Fruit fly (Drosophila melanogaster) whole organism, pupa: Measurements from ENCODE around the gene CG31638.
A peak's percentile ranks its signal among the peaks of the same experiment; 100 is the strongest.

Experiments used
- CG10348 ChIP-seq: fragments of 200-800 bp; sonication (Bioruptor generic); IDR thresholded peaks from 2 replicates; pipeline ENCODE4 v1.3.6; 2022; ENCODE audit warnings: missing biosample characterization, missing genetic modification characterization
- CG12605 ChIP-seq: fragments of 200-800 bp; sonication (Bioruptor generic); IDR thresholded peaks from 2 replicates; pipeline ENCODE4 v1.3.6; 2022; ENCODE audit warnings: missing biosample characterization, missing genetic modification characterization
- CG13204 ChIP-seq: fragments of 200-800 bp; sonication (Bioruptor generic); optimal IDR thresholded peaks from 2 replicates; lab custom pipeline; 2018; ENCODE audit warnings: missing biosample characterization, mild to moderate bottlenecking, missing genetic modification characterization, moderate library complexity
- CG14655 ChIP-seq: fragments of 200-800 bp; sonication (Bioruptor generic); optimal IDR thresholded peaks from 3 replicates; lab custom pipeline; 2017; ENCODE audit warnings: mild to moderate bottlenecking, missing biosample characterization, missing genetic modification reagents, missing genetic modification characterization
- CG15710 ChIP-seq: fragments of 200-800 bp; sonication (Bioruptor generic); optimal IDR thresholded peaks from 2 replicates; lab custom pipeline; 2018; ENCODE audit warnings: missing biosample characterization, mild to moderate bottlenecking, missing genetic modification characterization, moderate library complexity
- CG17806 ChIP-seq: fragments of 200-800 bp; sonication (Bioruptor generic); optimal IDR thresholded peaks from 2 replicates; lab custom pipeline; 2018; ENCODE audit warnings: missing biosample characterization, mild to moderate bottlenecking, missing genetic modification characterization, moderate library complexity
- CG32121 ChIP-seq: fragments of 200-800 bp; sonication (Bioruptor generic); IDR thresholded peaks from 2 replicates; pipeline ENCODE4 v1.3.6; 2022; ENCODE audit warnings: missing biosample characterization, missing genetic modification characterization
- CG34367 ChIP-seq: fragments of 200-800 bp; sonication (Bioruptor generic); optimal IDR thresholded peaks from 2 replicates; lab custom pipeline; 2018; ENCODE audit warnings: missing biosample characterization, mild to moderate bottlenecking, missing genetic modification characterization
- CG4496 ChIP-seq: fragments of 200-800 bp; sonication (Bioruptor generic); IDR thresholded peaks from 3 replicates; pipeline ENCODE4 v1.3.6; 2022; ENCODE audit warnings: missing biosample characterization, missing genetic modification characterization
- CG8159 ChIP-seq: fragments of 200-800 bp; sonication (Bioruptor generic); optimal IDR thresholded peaks from 3 replicates; lab custom pipeline; 2018; ENCODE audit warnings: missing biosample characterization, mild to moderate bottlenecking, missing genetic modification characterization, moderate library complexity
- CG8301 ChIP-seq: fragments of 200-800 bp; sonication (Bioruptor generic); optimal IDR thresholded peaks from 2 replicates; lab custom pipeline; 2018; ENCODE audit warnings: missing biosample characterization, mild to moderate bottlenecking, missing genetic modification characterization
- CG9948 ChIP-seq: fragments of 200-800 bp; sonication (Bioruptor generic); optimal IDR thresholded peaks from 2 replicates; lab custom pipeline; 2018; ENCODE audit warnings: missing biosample characterization, mild to moderate bottlenecking, missing genetic modification characterization, moderate library complexity
- D1 ChIP-seq: fragments of 200-800 bp; sonication (Bioruptor generic); optimal IDR thresholded peaks from 2 replicates; lab custom pipeline; 2018; ENCODE audit warnings: missing biosample characterization, mild to moderate bottlenecking, missing genetic modification characterization, moderate library complexity
- EcR ChIP-seq: fragments of 200-800 bp; sonication (Bioruptor generic); optimal IDR thresholded peaks from 3 replicates; lab custom pipeline; 2019; ENCODE audit warnings: missing biosample characterization, missing genetic modification characterization, mild to moderate bottlenecking, moderate library complexity, missing genetic modification reagents
- Ets98B ChIP-seq: fragments of 200-800 bp; sonication (Bioruptor generic); IDR thresholded peaks from 2 replicates; pipeline ENCODE4 v1.3.6; 2022; ENCODE audit warnings: missing biosample characterization, missing genetic modification characterization
- Pif1A ChIP-seq: fragments of 200-800 bp; sonication (Bioruptor generic); optimal IDR thresholded peaks from 3 replicates; lab custom pipeline; 2016; ENCODE audit warnings: missing biosample characterization, missing genetic modification characterization
- Pif1B ChIP-seq: fragments of 200-800 bp; sonication (Bioruptor generic); optimal IDR thresholded peaks from 3 replicates; lab custom pipeline; 2016; ENCODE audit warnings: missing biosample characterization, missing genetic modification characterization
- Snoo ChIP-seq: fragments of 200-800 bp; sonication (Bioruptor generic); optimal IDR thresholded peaks from 3 replicates; lab custom pipeline; 2017; ENCODE audit warnings: missing biosample characterization, mild to moderate bottlenecking, missing genetic modification characterization, inconsistent platforms
- fd96Ca ChIP-seq: fragments of 200-800 bp; sonication (Bioruptor generic); IDR thresholded peaks from 3 replicates; pipeline ENCODE4 v1.3.6; 2022; ENCODE audit warnings: missing biosample characterization, missing genetic modification characterization
- gl ChIP-seq: fragments of 200-800 bp; sonication (Bioruptor generic); optimal IDR thresholded peaks from 2 replicates; lab custom pipeline; 2018; ENCODE audit warnings: missing biosample characterization, mild to moderate bottlenecking, missing genetic modification characterization
- rn ChIP-seq: fragments of 200-800 bp; sonication (Bioruptor generic); IDR thresholded peaks from 2 replicates; pipeline ENCODE4 v1.3.6; 2022; ENCODE audit warnings: missing biosample characterization, missing genetic modification characterization

CG31638 gene

dm6 chr2L:6490783-6491249 lies at the start of gene CG31638, which contains the start of gene Phf5a:
Gene CG31638, plus strand, starts transcription at chr2L:6491061.
Gene Phf5a, minus strand, starts transcription at chr2L:6490843.
- TF ChIP-seq CG8159 (tag; lab: Kevin White, UChicago) (peak; percentile 92), Pif1A (no peak), CG10348 (GFP tag; lab: Robert Waterston, UW) (no peak), CG17806 (tag; lab: Kevin White, UChicago) (peak; percentile 95), CG32121 (GFP tag; lab: Robert Waterston, UW) (peak; percentile 96), CG4496 (GFP tag; lab: Robert Waterston, UW) (peak; percentile 94), Snoo (tag; lab: Kevin White, UChicago) (peak; percentile 84), CG15710 (tag; lab: Kevin White, UChicago) (peak; percentile 94), CG8301 (peak; percentile 85), fd96Ca (GFP tag; lab: Robert Waterston, UW) (peak; percentile 93), Ets98B (GFP tag; lab: Robert Waterston, UW) (peak; percentile 95), D1 (no peak), rn (GFP tag; lab: Robert Waterston, UW) (peak; percentile 94), CG34367 (tag; lab: Kevin White, UChicago) (peak; percentile 71), gl (peak; percentile 73), Pif1B (GFP tag; lab: Kevin White, UChicago) (no peak), CG12605 (no peak), CG14655 (GFP tag; lab: Kevin White, UChicago) (no peak), CG13204 (no peak), EcR (peak; percentile 16), CG9948 (tag; lab: Kevin White, UChicago) (peak; percentile 93)

dm6 chr2L:6447581-6448333 lies 43.1 kb upstream of the CG31638 start:
- TF ChIP-seq Pif1B (GFP tag; lab: Kevin White, UChicago): no peak
- TF ChIP-seq Pif1A: no peak
- no peak for TF ChIP-seq CG8159 (tag; lab: Kevin White, UChicago)
- TF ChIP-seq CG12605: peak; percentile 59; the same call in 1 of the 2 replicates
- no peak for TF ChIP-seq CG15710 (tag; lab: Kevin White, UChicago)
- TF ChIP-seq rn (GFP tag; lab: Robert Waterston, UW): no peak
- TF ChIP-seq CG32121 (GFP tag; lab: Robert Waterston, UW): no peak
- no peak for TF ChIP-seq CG4496 (GFP tag; lab: Robert Waterston, UW)
- no peak for TF ChIP-seq CG17806 (tag; lab: Kevin White, UChicago)
- no peak for TF ChIP-seq CG34367 (tag; lab: Kevin White, UChicago)
- 0 out of 2 replicates have a peak, but pooled peaks have one; percentile 9 for TF ChIP-seq Ets98B (GFP tag; lab: Robert Waterston, UW)
- TF ChIP-seq Snoo (tag; lab: Kevin White, UChicago): no peak
- TF ChIP-seq gl: peak; percentile 21
- TF ChIP-seq CG10348 (GFP tag; lab: Robert Waterston, UW): no peak
- TF ChIP-seq CG14655 (GFP tag; lab: Kevin White, UChicago): no peak
- peak; percentile 59 for TF ChIP-seq CG13204
- no peak for TF ChIP-seq D1
- TF ChIP-seq fd96Ca (GFP tag; lab: Robert Waterston, UW): no peak
- TF ChIP-seq CG9948 (tag; lab: Kevin White, UChicago): no peak
- peak; percentile 25 for TF ChIP-seq CG8301
- TF ChIP-seq EcR: peak; percentile 48
- TF ChIP-seq, all 21 proteins: peak for 6

dm6 chr2L:6448334-6448703 lies 42.5 kb upstream of the CG31638 start, which contains the start of gene Acox3:
Gene Acox3, minus strand, starts transcription at chr2L:6448403.
- TF ChIP-seq CG4496 (GFP tag; lab: Robert Waterston, UW) (no peak), D1 (peak; percentile 38)

dm6 chr2L:6449753-6450152 lies 41.1 kb upstream of the CG31638 start:
- TF ChIP-seq EcR: peak; percentile 80
- TF ChIP-seq Pif1B (GFP tag; lab: Kevin White, UChicago): no peak
- no peak for TF ChIP-seq rn (GFP tag; lab: Robert Waterston, UW)
- no peak for TF ChIP-seq Snoo (tag; lab: Kevin White, UChicago)
- TF ChIP-seq CG10348 (GFP tag; lab: Robert Waterston, UW): no peak
- TF ChIP-seq gl: no peak

dm6 chr2L:6455032-6455954 lies 35.6 kb upstream of the CG31638 start, which contains the start of gene retm:
Gene retm, minus strand, starts transcription at chr2L:6455929.
- no peak for TF ChIP-seq CG34367 (tag; lab: Kevin White, UChicago)
- TF ChIP-seq gl: no peak
- no peak for TF ChIP-seq CG14655 (GFP tag; lab: Kevin White, UChicago)
- TF ChIP-seq D1: no peak
- peak; percentile 25; the same call in 1 of the 2 replicates for TF ChIP-seq Ets98B (GFP tag; lab: Robert Waterston, UW)
- TF ChIP-seq Pif1A: peak; percentile 20
- TF ChIP-seq CG32121 (GFP tag; lab: Robert Waterston, UW): peak; percentile 16; the same call in 1 of the 2 replicates
- peak; percentile 21 for TF ChIP-seq CG13204
- peak; percentile 6 for TF ChIP-seq Pif1B (GFP tag; lab: Kevin White, UChicago)
- TF ChIP-seq EcR: peak; percentile 48
